Worm (Caenorhabditis elegans): ENCODE measurements around the gene F22E5.12.
"Not testable (repeated sequence)": the region's sequence is repeated elsewhere in the genome, so short reads cannot be mapped to it uniquely, and the experiment has no call there.

F22E5.12 gene

DNA sequence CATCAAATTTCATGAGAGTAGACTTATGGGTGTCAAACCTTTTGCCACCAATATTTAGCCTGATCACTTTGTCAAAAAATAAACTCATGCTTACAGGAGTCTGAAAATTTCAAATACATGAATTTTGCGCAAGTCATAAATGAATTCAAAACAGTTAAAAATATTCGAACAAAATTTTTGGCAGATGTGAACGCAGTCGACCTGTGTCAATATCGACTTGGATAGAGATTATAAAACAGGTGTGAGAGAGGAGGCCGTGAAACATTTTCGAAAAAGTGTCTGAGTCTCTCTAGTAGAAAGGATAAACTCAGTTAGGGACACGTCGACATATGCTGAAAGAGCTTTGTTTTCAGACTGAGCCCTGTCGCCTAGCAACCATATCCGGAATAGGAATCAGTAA is at the start of gene F22E5.12:
Gene F22E5.12, minus strand, starts transcription at position 101 of the 400 bp plus-strand sequence.
- TF ChIP-seq attf-5 (GFP tag; optimal IDR thresholded peaks at IDR 0.05); egl-44 (GFP tag; IDR thresholded peaks at IDR 0.05); F33H1.4 (GFP tag; IDR thresholded peaks at IDR 0.05): not testable (repeated sequence)

DNA sequence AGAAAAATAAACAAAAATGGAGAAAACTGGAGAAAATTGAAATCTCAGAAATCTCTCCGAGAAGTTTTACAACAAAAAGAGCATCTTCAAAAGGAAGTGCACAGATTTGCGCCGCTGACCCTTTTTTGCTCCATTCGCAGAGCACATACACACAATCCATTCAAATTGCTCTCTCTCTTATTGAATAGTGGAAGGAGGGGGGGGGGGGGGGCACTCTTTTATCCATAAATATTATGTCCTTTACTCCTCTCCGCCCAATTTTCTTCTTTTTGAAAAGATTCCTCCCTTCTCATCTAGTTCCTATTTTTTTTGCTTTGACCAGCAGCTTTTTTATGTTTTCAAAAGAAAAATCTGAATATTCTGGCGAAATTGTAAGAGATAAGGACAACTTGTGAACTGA is 48.4 kb upstream of the F22E5.12 start:
- TF ChIP-seq F49E8.2 (tag; optimal IDR thresholded peaks at IDR 0.05; ENCODE audit: insufficient read depth), result no peak
- TF ChIP-seq snpc-1.3 (tag; optimal IDR thresholded peaks at IDR 0.05; ENCODE audit: insufficient read depth), result no peak

DNA sequence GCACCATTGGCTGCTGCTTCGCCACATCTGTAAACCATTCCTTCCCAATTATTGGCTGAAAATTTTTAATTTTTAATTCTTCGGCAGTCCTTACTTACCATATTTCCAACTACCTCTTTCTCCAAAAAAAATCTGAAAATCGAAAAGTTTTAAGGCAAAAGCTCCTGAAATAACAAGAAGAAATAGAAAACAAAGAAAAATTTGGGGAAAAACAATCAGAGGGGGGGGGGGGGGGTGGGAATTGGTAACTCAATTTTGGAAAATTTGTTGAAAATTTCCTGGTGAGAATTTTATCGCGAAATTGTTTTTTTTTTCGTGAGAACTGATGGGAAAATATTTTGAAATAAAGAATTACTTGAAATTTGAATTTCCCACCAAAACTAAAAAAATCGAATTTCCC is 45.8 kb upstream of the F22E5.12 start, which contains the start of gene set-11:
Gene set-11, minus strand, starts transcription at position 101 of the 400 bp plus-strand sequence.
- no peak for TF ChIP-seq atf-7 (tag; optimal IDR thresholded peaks at IDR 0.05)
- no peak for TF ChIP-seq mxl-1 (tag; optimal IDR thresholded peaks at IDR 0.05)
- TF ChIP-seq ztf-6 (GFP tag; IDR thresholded peaks at IDR 0.05), result no peak
- no peak for TF ChIP-seq rec-8 (tag; optimal IDR thresholded peaks at IDR 0.05)
- no peak for TF ChIP-seq lsy-27 (tag; optimal IDR thresholded peaks at IDR 0.05; ENCODE audit: borderline replicate concordance, insufficient read depth)
- no peak for TF ChIP-seq athp-1 (tag; optimal IDR thresholded peaks at IDR 0.05)
- TF ChIP-seq Y95B8A.8 (GFP tag; IDR thresholded peaks at IDR 0.05), result no peak
- no peak for TF ChIP-seq zfh-2 (GFP tag; conservative IDR thresholded peaks at IDR 0.05)
- no peak for TF ChIP-seq aptf-2 (GFP tag; conservative IDR thresholded peaks at IDR 0.05)
- TF ChIP-seq rcor-1 (GFP tag; IDR thresholded peaks at IDR 0.05), result no peak
- no peak for TF ChIP-seq madf-10 (tag; optimal IDR thresholded peaks at IDR 0.05)
- TF ChIP-seq lin-26 (GFP tag; IDR thresholded peaks at IDR 0.05), result no peak
- no peak for TF ChIP-seq let-607 (tag; optimal IDR thresholded peaks at IDR 0.05)
- TF ChIP-seq ccch-3 (GFP tag; optimal IDR thresholded peaks at IDR 0.05), result no peak
- TF ChIP-seq hlh-12 (tag; optimal IDR thresholded peaks at IDR 0.05), result no peak
- TF ChIP-seq F10E7.11 (tag; optimal IDR thresholded peaks at IDR 0.05), result no peak
- TF ChIP-seq akir-1 (GFP tag; optimal IDR thresholded peaks at IDR 0.05), result no peak
- TF ChIP-seq lin-40 (tag; optimal IDR thresholded peaks at IDR 0.05), result no peak
- TF ChIP-seq ceh-91 (GFP tag; IDR thresholded peaks at IDR 0.05), result no peak
- TF ChIP-seq ceh-79 (tag; optimal IDR thresholded peaks at IDR 0.05), result no peak

DNA sequence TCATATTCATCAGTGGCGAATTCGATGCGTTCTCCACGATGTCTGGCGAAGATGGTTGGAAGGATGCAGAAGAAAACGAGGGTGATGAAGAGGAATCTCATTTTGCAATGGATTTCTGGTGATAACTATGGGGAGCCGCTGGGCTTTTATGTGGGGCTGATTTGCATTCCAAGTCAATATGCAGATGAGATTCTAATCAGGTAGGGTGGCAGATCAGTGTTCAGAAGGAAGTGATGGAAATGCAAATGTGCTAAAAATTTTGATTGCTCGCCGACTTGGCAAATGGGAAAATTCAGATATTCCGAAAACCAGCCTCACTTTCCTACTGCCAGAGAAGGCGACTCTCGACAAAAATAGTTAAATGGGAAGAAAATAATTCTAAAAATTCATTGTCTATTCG is 43.4 kb upstream of the F22E5.12 start, which contains the start of gene nspf-3:
Gene nspf-3, minus strand, starts transcription at position 101 of the 400 bp plus-strand sequence.
- TF ChIP-seq D2030.7 (GFP tag; IDR thresholded peaks at IDR 0.05) (no peak), egl-18 (GFP tag; IDR thresholded peaks at IDR 0.05) (no peak), snpc-4 (GFP tag; optimal IDR thresholded peaks at IDR 0.05) (no peak), snpc-4 (tag; optimal IDR thresholded peaks at IDR 0.05) (no peak), C17E4.6 (GFP tag; IDR thresholded peaks at IDR 0.05) (no peak), unc-130 (GFP tag; optimal IDR thresholded peaks at IDR 0.05) (no peak), Y95B8A.8 (GFP tag; IDR thresholded peaks at IDR 0.05) (no peak), hlh-26 (GFP tag; conservative IDR thresholded peaks at IDR 0.05) (no peak), mcd-1 (GFP tag; IDR thresholded peaks at IDR 0.05) (no peak), F22D6.2 (tag; optimal IDR thresholded peaks at IDR 0.05) (no peak)

Measured in whole organism, young adult.